Fruit fly (Drosophila melanogaster): ENCODE results near the gene CG31735.

dm6 chr2L:15846600-15846999, 48.7 kb upstream of the CG31735 start:
- TF ChIP-seq Myc (optimal IDR thresholded peaks at IDR 0.05) (no peak), psq (optimal IDR thresholded peaks at IDR 0.05) (no peak), h (optimal IDR thresholded peaks at IDR 0.05) (no peak), ttk (optimal IDR thresholded peaks at IDR 0.05) (no peak)

All from Kc167 (cell line).